Worm (Caenorhabditis elegans) whole organism, mixed stage, embryonic: ENCODE measurements around the gene nhr-173.

Source experiments
- M03D4.4 ChIP-seq: sonication (generic microtip); optimal IDR thresholded peaks from 2 replicates; lab custom pipeline; 2017; ENCODE audit warnings: mild to moderate bottlenecking, missing genetic modification characterization, missing compliant biosample characterization
- bed-3 ChIP-seq: fragments of 200-800 bp; sonication (Bioruptor generic); optimal IDR thresholded peaks from 3 replicates; lab custom pipeline; 2018; ENCODE audit warnings: mild to moderate bottlenecking, missing genetic modification characterization, moderate library complexity, missing compliant biosample characterization
- blmp-1 ChIP-seq: fragments of 150-350 bp; optimal IDR thresholded peaks from 2 replicates; lab custom pipeline; 2014; ENCODE audit warnings: missing biosample characterization, missing genetic modification characterization
- ceh-39 ChIP-seq: fragments of 150-350 bp; optimal IDR thresholded peaks from 2 replicates; lab custom pipeline; 2014; ENCODE audit warnings: missing biosample characterization, missing genetic modification characterization
- ceh-43 ChIP-seq: fragments of 200-800 bp; sonication (Bioruptor generic); optimal IDR thresholded peaks from 2 replicates; lab custom pipeline; 2018; ENCODE audit warnings: mild to moderate bottlenecking, missing genetic modification characterization, moderate library complexity, missing compliant biosample characterization
- ceh-83 ChIP-seq: fragments of 200-800 bp; sonication (Bioruptor generic); optimal IDR thresholded peaks from 2 replicates; lab custom pipeline; 2018; ENCODE audit warnings: mild to moderate bottlenecking, missing genetic modification characterization, missing compliant biosample characterization
- ces-1 ChIP-seq: fragments of 150-350 bp; optimal IDR thresholded peaks from 2 replicates; lab custom pipeline; 2014; ENCODE audit warnings: missing biosample characterization, missing genetic modification reagents, missing genetic modification characterization
- cnd-1 ChIP-seq: fragments of 200-800 bp; sonication (Bioruptor generic); optimal IDR thresholded peaks from 2 replicates; lab custom pipeline; 2018; ENCODE audit warnings: mild to moderate bottlenecking, missing genetic modification characterization, missing compliant biosample characterization
- drap-1 ChIP-seq: fragments of 200-800 bp; sonication (Bioruptor generic); optimal IDR thresholded peaks from 3 replicates; lab custom pipeline; 2018; ENCODE audit warnings: mild to moderate bottlenecking, missing genetic modification characterization, missing compliant biosample characterization
- elt-1 ChIP-seq: sonication (generic microtip); optimal IDR thresholded peaks from 2 replicates; lab custom pipeline; 2017; ENCODE audit warnings: missing genetic modification characterization, mild to moderate bottlenecking, missing compliant biosample characterization, antibody characterized with exemption, moderate library complexity, borderline replicate concordance; ENCODE audit not compliant: insufficient read depth
- elt-3 ChIP-seq: fragments of 150-350 bp; optimal IDR thresholded peaks from 2 replicates; lab custom pipeline; 2014; ENCODE audit warnings: missing biosample characterization, missing genetic modification characterization
- flh-1 ChIP-seq: fragments of 200-800 bp; sonication (Bioruptor generic); optimal IDR thresholded peaks from 2 replicates; lab custom pipeline; 2018; ENCODE audit warnings: mild to moderate bottlenecking, missing genetic modification characterization, moderate library complexity, missing compliant biosample characterization
- ham-2 ChIP-seq: fragments of 200-800 bp; sonication (Bioruptor generic); optimal IDR thresholded peaks from 2 replicates; lab custom pipeline; 2018; ENCODE audit warnings: mild to moderate bottlenecking, missing genetic modification characterization, missing compliant biosample characterization
- hlh-1 ChIP-seq: fragments of 150-350 bp; optimal IDR thresholded peaks from 2 replicates; lab custom pipeline; 2014; ENCODE audit warnings: missing biosample characterization, missing genetic modification reagents, missing genetic modification characterization
- lin-13 ChIP-seq: fragments of 150-350 bp; optimal IDR thresholded peaks from 2 replicates; lab custom pipeline; 2014; ENCODE audit warnings: missing biosample characterization, missing genetic modification characterization
- lin-32 ChIP-seq: fragments of 200-800 bp; sonication (Bioruptor generic); optimal IDR thresholded peaks from 2 replicates; lab custom pipeline; 2018; ENCODE audit warnings: mild to moderate bottlenecking, missing genetic modification characterization, missing compliant biosample characterization
- lsy-2 ChIP-seq: fragments of 150-350 bp; optimal IDR thresholded peaks from 2 replicates; lab custom pipeline; 2014; ENCODE audit warnings: missing biosample characterization, missing genetic modification characterization
- mab-5 ChIP-seq: fragments of 150-350 bp; optimal IDR thresholded peaks from 2 replicates; lab custom pipeline; 2014; ENCODE audit warnings: missing biosample characterization, missing genetic modification characterization
- mep-1 ChIP-seq: fragments of 150-350 bp; optimal IDR thresholded peaks from 2 replicates; lab custom pipeline; 2017; ENCODE audit warnings: missing biosample characterization, missing genetic modification reagents, missing genetic modification characterization, inconsistent platforms
- mls-2 ChIP-seq: sonication (generic microtip); optimal IDR thresholded peaks from 2 replicates; lab custom pipeline; 2016; ENCODE audit warnings: mild to moderate bottlenecking, missing genetic modification characterization, moderate library complexity, missing compliant biosample characterization
- nhr-12 ChIP-seq: fragments of 150-350 bp; optimal IDR thresholded peaks from 2 replicates; lab custom pipeline; 2014; ENCODE audit warnings: missing biosample characterization, missing genetic modification characterization
- nhr-2 ChIP-seq: fragments of 150-350 bp; optimal IDR thresholded peaks from 2 replicates; lab custom pipeline; 2014; ENCODE audit warnings: missing biosample characterization, missing genetic modification characterization
- nhr-237 ChIP-seq: fragments of 150-350 bp; optimal IDR thresholded peaks from 2 replicates; lab custom pipeline; 2014; ENCODE audit warnings: missing biosample characterization, missing genetic modification characterization
- nhr-28 ChIP-seq: fragments of 150-350 bp; optimal IDR thresholded peaks from 2 replicates; lab custom pipeline; 2014; ENCODE audit warnings: missing biosample characterization, missing genetic modification characterization
- nhr-76 ChIP-seq: sonication (generic microtip); optimal IDR thresholded peaks from 2 replicates; lab custom pipeline; 2017; ENCODE audit warnings: missing biosample characterization, missing genetic modification characterization
- pha-4 ChIP-seq: fragments of 150-350 bp; optimal IDR thresholded peaks from 2 replicates; lab custom pipeline; 2018; ENCODE audit warnings: missing biosample characterization, missing genetic modification reagents, missing genetic modification characterization
- sem-2 ChIP-seq: fragments of 200-800 bp; sonication (Bioruptor generic); optimal IDR thresholded peaks from 2 replicates; lab custom pipeline; 2018; ENCODE audit warnings: mild to moderate bottlenecking, missing genetic modification characterization, missing compliant biosample characterization
- snpc-4 ChIP-seq: fragments of 150-350 bp; optimal IDR thresholded peaks from 2 replicates; lab custom pipeline; 2014; ENCODE audit warnings: missing biosample characterization, missing genetic modification characterization
- sptf-1 ChIP-seq: sonication (generic microtip); optimal IDR thresholded peaks from 2 replicates; lab custom pipeline; 2017; ENCODE audit warnings: mild to moderate bottlenecking, missing genetic modification characterization, moderate library complexity, missing compliant biosample characterization
- tbx-8 ChIP-seq: fragments of 200-800 bp; sonication (Bioruptor generic); optimal IDR thresholded peaks from 2 replicates; lab custom pipeline; 2018; ENCODE audit warnings: mild to moderate bottlenecking, missing genetic modification characterization, moderate library complexity, missing compliant biosample characterization
- unc-120 ChIP-seq: sonication (generic microtip); optimal IDR thresholded peaks from 2 replicates; lab custom pipeline; 2017; ENCODE audit warnings: missing genetic modification characterization, missing compliant biosample characterization; ENCODE audit not compliant: poor library complexity, severe bottlenecking
- unc-39 ChIP-seq: fragments of 150-350 bp; optimal IDR thresholded peaks from 2 replicates; lab custom pipeline; 2014; ENCODE audit warnings: missing biosample characterization, missing genetic modification characterization
- unc-62 ChIP-seq: fragments of 150-350 bp; optimal IDR thresholded peaks from 2 replicates; lab custom pipeline; 2014; ENCODE audit warnings: missing biosample characterization, missing genetic modification reagents, missing genetic modification characterization
- zip-8 ChIP-seq: fragments of 150-350 bp; optimal IDR thresholded peaks from 2 replicates; lab custom pipeline; 2014; ENCODE audit warnings: missing biosample characterization, missing genetic modification characterization
- ztf-11 ChIP-seq: fragments of 150-350 bp; optimal IDR thresholded peaks from 2 replicates; lab custom pipeline; 2014; ENCODE audit warnings: missing biosample characterization, missing genetic modification characterization

Gene nhr-173

ce11 chrX:6613537-6613936 lies 41.8 kb upstream of the nhr-173 start:
- no peak for TF ChIP-seq nhr-2
- TF ChIP-seq lsy-2 (tag; lab: Kevin White, UChicago) = no peak
- no peak for TF ChIP-seq mls-2 (tag; lab: Kevin White, UChicago)
- peak; percentile 84 for TF ChIP-seq ces-1
- TF ChIP-seq, all 35 proteins: peak for 1

- TF ChIP-seq mls-2 (tag; lab: Kevin White, UChicago) (peak; percentile 2), sptf-1 (tag; lab: Kevin White, UChicago) (no peak)
- TF ChIP-seq, all 35 proteins: peak for 1
Observed at ce11 chrX:6617622-6618021, 37.7 kb upstream of the nhr-173 start.

DNA sequence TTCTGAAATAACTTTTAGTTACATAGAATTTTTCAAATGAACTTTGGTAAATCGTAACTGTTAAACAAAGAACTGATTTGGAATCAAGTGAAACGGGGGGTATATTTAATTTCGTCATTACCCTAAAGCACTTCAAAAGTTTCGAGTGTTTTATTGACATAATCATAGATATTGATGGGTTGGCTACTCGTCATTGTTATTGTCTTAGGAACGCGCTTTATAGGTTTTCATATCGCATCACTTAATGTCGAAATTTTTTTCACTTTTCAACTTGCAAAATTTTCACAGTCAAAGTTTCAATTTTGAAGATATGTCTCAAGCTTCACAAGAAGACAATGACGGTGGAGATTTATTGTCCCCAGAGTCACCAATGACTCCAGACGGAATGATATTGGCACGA lies 36.6 kb upstream of the nhr-173 start, which contains the start of gene kqt-1:
Gene kqt-1 (plus strand): TSS at position 301 of the 400 bp plus-strand sequence.
- TF ChIP-seq tbx-8 (GFP tag; lab: Kevin White, UChicago) = no peak
- TF ChIP-seq elt-3 (tag; lab: Kevin White, UChicago) = no peak
- no peak for TF ChIP-seq ces-1
- TF ChIP-seq flh-1 (GFP tag; lab: Kevin White, UChicago) = no peak
- no peak for TF ChIP-seq mep-1 (tag; lab: Kevin White, UChicago)
- no peak for TF ChIP-seq snpc-4 (tag; lab: Kevin White, UChicago)
- no peak for TF ChIP-seq ceh-83
- TF ChIP-seq mls-2 (tag; lab: Kevin White, UChicago) = no peak
- no peak for TF ChIP-seq hlh-1 (tag; lab: Kevin White, UChicago)
- no peak for TF ChIP-seq lin-13 (tag; lab: Kevin White, UChicago)
- TF ChIP-seq ztf-11 (tag; lab: Kevin White, UChicago) = no peak
- no peak for TF ChIP-seq elt-1
- no peak for TF ChIP-seq bed-3 (GFP tag; lab: Kevin White, UChicago)
- no peak for TF ChIP-seq cnd-1 (tag; lab: Kevin White, UChicago)
- TF ChIP-seq nhr-12 (tag; lab: Kevin White, UChicago) = no peak
- no peak for TF ChIP-seq mab-5 (tag; lab: Kevin White, UChicago)
- TF ChIP-seq zip-8 = no peak
- no peak for TF ChIP-seq unc-39 (tag; lab: Kevin White, UChicago)
- no peak for TF ChIP-seq lin-32

DNA sequence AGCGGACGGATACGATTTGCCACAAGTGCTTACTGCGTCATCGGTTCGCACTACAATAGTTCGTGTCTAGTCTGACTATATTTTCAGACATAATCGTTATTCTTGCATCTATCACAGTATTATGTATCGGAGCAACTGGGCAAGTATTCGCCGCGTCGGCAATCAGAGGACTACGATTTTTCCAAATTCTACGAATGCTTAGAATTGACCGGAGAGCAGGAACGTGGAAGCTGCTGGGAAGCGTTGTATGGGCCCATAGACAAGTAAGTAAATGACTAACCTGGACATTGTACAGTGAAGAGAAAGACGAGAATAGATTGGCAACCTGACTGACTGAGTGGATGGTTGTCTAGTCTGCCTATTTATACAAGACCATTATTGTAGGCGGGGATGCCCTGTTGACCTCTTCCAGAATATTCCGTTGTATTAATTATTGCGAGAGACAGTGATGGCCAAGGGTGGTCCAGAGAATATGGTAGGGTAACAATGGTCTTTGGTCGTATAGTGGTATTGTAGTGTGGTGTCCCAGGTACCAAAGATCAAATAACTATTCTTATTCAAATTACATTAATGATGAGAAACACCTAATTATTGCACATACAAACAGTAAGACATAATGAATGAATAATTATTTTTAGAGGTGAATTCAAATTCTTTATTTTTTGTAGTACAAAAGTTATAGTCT lies 32.6 kb upstream of the nhr-173 start, which contains the start of gene clec-266:
Gene clec-266 (minus strand): TSS at position 364 of the 685 bp plus-strand sequence.
- no peak for TF ChIP-seq ces-1
- peak; percentile 63 for TF ChIP-seq unc-39 (tag; lab: Kevin White, UChicago)
- peak; percentile 44 for TF ChIP-seq nhr-12 (tag; lab: Kevin White, UChicago)
- TF ChIP-seq mab-5 (tag; lab: Kevin White, UChicago) = no peak
- no peak for TF ChIP-seq elt-3 (tag; lab: Kevin White, UChicago)
- TF ChIP-seq blmp-1 = no peak
- peak; percentile 18 for TF ChIP-seq ceh-43 (GFP tag; lab: Kevin White, UChicago)
- TF ChIP-seq bed-3 (GFP tag; lab: Kevin White, UChicago) = no peak
- TF ChIP-seq drap-1 (GFP tag; lab: Kevin White, UChicago) = no peak
- no peak for TF ChIP-seq flh-1 (GFP tag; lab: Kevin White, UChicago)
- no peak for TF ChIP-seq ceh-83
- TF ChIP-seq zip-8 = no peak
- no peak for TF ChIP-seq lin-32
- no peak for TF ChIP-seq unc-62 (GFP tag; lab: Kevin White, UChicago)
- no peak for TF ChIP-seq nhr-237 (tag; lab: Kevin White, UChicago)
- TF ChIP-seq snpc-4 (tag; lab: Kevin White, UChicago) = no peak
- TF ChIP-seq tbx-8 (GFP tag; lab: Kevin White, UChicago) = no peak
- TF ChIP-seq ceh-39 (tag; lab: Kevin White, UChicago) = peak; percentile 36
- TF ChIP-seq elt-1 = no peak
- TF ChIP-seq sptf-1 (tag; lab: Kevin White, UChicago) = no peak
- peak; percentile 57 for TF ChIP-seq nhr-2
- TF ChIP-seq ham-2 = no peak

DNA sequence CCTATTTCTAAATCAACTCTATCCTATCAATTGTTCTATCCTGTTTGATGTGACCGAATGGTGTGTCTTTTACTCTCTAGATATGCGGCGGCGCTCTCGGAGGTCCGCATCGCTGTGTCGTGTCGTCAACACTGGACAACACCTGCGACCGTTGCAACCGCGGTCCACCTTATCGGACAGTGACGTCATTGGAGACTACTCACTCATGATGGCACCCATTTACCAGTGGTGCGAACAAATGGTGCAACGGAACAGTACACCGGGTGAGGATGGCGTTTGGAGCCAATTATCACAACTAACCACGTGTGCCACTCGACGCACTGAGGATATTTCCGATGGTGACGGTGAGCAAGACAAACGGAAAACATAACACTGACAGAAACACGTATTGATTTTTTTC lies 30.1 kb upstream of the nhr-173 start:
- TF ChIP-seq ham-2 (no peak), sem-2 (no peak), ceh-43 (GFP tag; lab: Kevin White, UChicago) (no peak), mep-1 (tag; lab: Kevin White, UChicago) (no peak), snpc-4 (tag; lab: Kevin White, UChicago) (no peak), unc-62 (GFP tag; lab: Kevin White, UChicago) (no peak), lsy-2 (tag; lab: Kevin White, UChicago) (no peak), bed-3 (GFP tag; lab: Kevin White, UChicago) (no peak), nhr-28 (tag; lab: Kevin White, UChicago) (no peak), nhr-2 (peak; percentile 77), mls-2 (tag; lab: Kevin White, UChicago) (no peak), nhr-76 (tag; lab: Kevin White, UChicago) (no peak), nhr-12 (tag; lab: Kevin White, UChicago) (peak; percentile 4), drap-1 (GFP tag; lab: Kevin White, UChicago) (peak; percentile 32), ceh-39 (tag; lab: Kevin White, UChicago) (peak; percentile 16), tbx-8 (GFP tag; lab: Kevin White, UChicago) (no peak), elt-3 (tag; lab: Kevin White, UChicago) (no peak), zip-8 (no peak), ztf-11 (tag; lab: Kevin White, UChicago) (no peak), sptf-1 (tag; lab: Kevin White, UChicago) (no peak), lin-32 (peak; percentile 34), flh-1 (GFP tag; lab: Kevin White, UChicago) (no peak), nhr-237 (tag; lab: Kevin White, UChicago) (no peak), mab-5 (tag; lab: Kevin White, UChicago) (no peak), ces-1 (no peak), elt-1 (no peak), lin-13 (tag; lab: Kevin White, UChicago) (no peak), unc-120 (no peak), ceh-83 (no peak), M03D4.4 (no peak), blmp-1 (no peak), pha-4 (tag; lab: Kevin White, UChicago) (no peak)
